Fruit fly (Drosophila melanogaster) whole organism, prepupa: ENCODE results near the gene e.

ENCODE experiments used
- Blimp-1 ChIP-seq: fragments of 200-800 bp; sonication (Bioruptor generic); optimal IDR thresholded peaks from 3 replicates; lab custom pipeline; 2017; ENCODE audit warnings: missing biosample characterization, missing genetic modification characterization, mild to moderate bottlenecking, moderate library complexity, missing genetic modification reagents
- CG10631 ChIP-seq: fragments of 200-800 bp; sonication (Bioruptor generic); optimal IDR thresholded peaks from 2 replicates; lab custom pipeline; 2016; ENCODE audit warnings: missing biosample characterization, missing genetic modification characterization
- CG11294 ChIP-seq: fragments of 200-800 bp; sonication (Bioruptor generic); IDR thresholded peaks from 2 replicates; pipeline ENCODE4 v1.3.6; 2022; ENCODE audit warnings: missing biosample characterization, missing genetic modification characterization
- CG15336 ChIP-seq: fragments of 200-800 bp; sonication (Bioruptor generic); IDR thresholded peaks from 2 replicates; pipeline ENCODE4 v1.3.6; 2022; ENCODE audit warnings: missing biosample characterization, missing genetic modification characterization
- CG1621 ChIP-seq: fragments of 200-800 bp; sonication (Bioruptor generic); optimal IDR thresholded peaks from 3 replicates; lab custom pipeline; 2018; ENCODE audit warnings: missing biosample characterization, mild to moderate bottlenecking, missing genetic modification characterization
- CG16779 ChIP-seq: fragments of 200-800 bp; sonication (Bioruptor generic); optimal IDR thresholded peaks from 3 replicates; lab custom pipeline; 2017; ENCODE audit warnings: missing biosample characterization, mild to moderate bottlenecking, missing genetic modification characterization
- CG3032 ChIP-seq: fragments of 200-800 bp; optimal IDR thresholded peaks from 2 replicates; lab custom pipeline; 2019; ENCODE audit warnings: missing biosample characterization, mild to moderate bottlenecking, missing genetic modification characterization, moderate library complexity
- CG31627 ChIP-seq: fragments of 200-800 bp; sonication (Bioruptor generic); optimal IDR thresholded peaks from 3 replicates; lab custom pipeline; 2016; ENCODE audit warnings: missing biosample characterization, missing genetic modification characterization
- CG32006 ChIP-seq: fragments of 200-800 bp; sonication (Bioruptor generic); optimal IDR thresholded peaks from 3 replicates; lab custom pipeline; 2017; ENCODE audit warnings: missing biosample characterization, mild to moderate bottlenecking, missing genetic modification characterization
- CG34406 ChIP-seq: fragments of 200-800 bp; sonication (Bioruptor generic); optimal IDR thresholded peaks from 3 replicates; lab custom pipeline; 2016; ENCODE audit warnings: missing biosample characterization, missing genetic modification characterization
- CG3919 ChIP-seq: fragments of 200-800 bp; sonication (Bioruptor generic); optimal IDR thresholded peaks from 3 replicates; lab custom pipeline; 2016; ENCODE audit warnings: missing biosample characterization, missing genetic modification characterization
- CG4318 ChIP-seq: fragments of 200-800 bp; sonication (Bioruptor generic); optimal IDR thresholded peaks from 3 replicates; lab custom pipeline; 2017; ENCODE audit warnings: missing biosample characterization, mild to moderate bottlenecking, missing genetic modification characterization
- CG6163 ChIP-seq: fragments of 200-800 bp; sonication (Bioruptor generic); IDR thresholded peaks from 3 replicates; pipeline ENCODE4 v1.3.6; 2022; ENCODE audit warnings: missing biosample characterization, missing genetic modification characterization
- CG6276 ChIP-seq: fragments of 200-800 bp; sonication (Bioruptor generic); optimal IDR thresholded peaks from 2 replicates; lab custom pipeline; 2017; ENCODE audit warnings: missing biosample characterization, mild to moderate bottlenecking, missing genetic modification characterization
- CG6808 ChIP-seq: fragments of 200-800 bp; sonication (Bioruptor generic); optimal IDR thresholded peaks from 3 replicates; lab custom pipeline; 2017; ENCODE audit warnings: missing biosample characterization, missing genetic modification characterization, mild to moderate bottlenecking, moderate library complexity, missing genetic modification reagents
- CG8119 ChIP-seq: fragments of 200-800 bp; sonication (Bioruptor generic); IDR thresholded peaks from 3 replicates; pipeline ENCODE4 v1.3.6; 2022; ENCODE audit warnings: missing biosample characterization, missing genetic modification characterization
- CG8319 ChIP-seq: fragments of 200-800 bp; sonication (Bioruptor generic); optimal IDR thresholded peaks from 3 replicates; lab custom pipeline; 2016; ENCODE audit warnings: missing biosample characterization, missing genetic modification characterization
- CG8632 ChIP-seq: fragments of 200-800 bp; sonication (Bioruptor generic); optimal IDR thresholded peaks from 3 replicates; lab custom pipeline; 2016; ENCODE audit warnings: missing biosample characterization, missing genetic modification characterization
- Eip75B ChIP-seq: fragments of 200-800 bp; sonication (Bioruptor generic); optimal IDR thresholded peaks from 3 replicates; lab custom pipeline; 2016; ENCODE audit warnings: missing biosample characterization, missing genetic modification characterization
- Eip78C ChIP-seq: fragments of 200-800 bp; sonication (Bioruptor generic); peaks from one replicate; lab custom pipeline; 2016; ENCODE audit warnings: missing biosample characterization, missing genetic modification characterization
- Gug ChIP-seq: fragments of 200-800 bp; sonication (Bioruptor generic); IDR thresholded peaks from 2 replicates; pipeline ENCODE4 v1.3.6; 2022; ENCODE audit warnings: missing biosample characterization, missing genetic modification characterization
- Hr39 ChIP-seq: fragments of 200-800 bp; sonication (Bioruptor generic); optimal IDR thresholded peaks from 2 replicates; lab custom pipeline; 2016; ENCODE audit warnings: missing biosample characterization, missing genetic modification characterization
- Hr4 ChIP-seq: fragments of 200-800 bp; sonication (Bioruptor generic); optimal IDR thresholded peaks from 3 replicates; lab custom pipeline; 2016; ENCODE audit warnings: missing biosample characterization, missing genetic modification characterization
- Lpt ChIP-seq: fragments of 200-800 bp; sonication (Bioruptor generic); optimal IDR thresholded peaks from 3 replicates; lab custom pipeline; 2016; ENCODE audit warnings: missing biosample characterization, missing genetic modification characterization
- Met ChIP-seq: fragments of 200-800 bp; sonication (Bioruptor generic); optimal IDR thresholded peaks from 3 replicates; lab custom pipeline; 2016; ENCODE audit warnings: missing biosample characterization, missing genetic modification characterization
- OdsH ChIP-seq: fragments of 200-800 bp; sonication (Bioruptor generic); optimal IDR thresholded peaks from 3 replicates; lab custom pipeline; 2016; ENCODE audit warnings: missing biosample characterization, missing genetic modification characterization
- Sox102F ChIP-seq: fragments of 200-800 bp; sonication (Bioruptor generic); optimal IDR thresholded peaks from 2 replicates; lab custom pipeline; 2016; ENCODE audit warnings: missing biosample characterization, mild to moderate bottlenecking, missing genetic modification characterization
- Sox14 ChIP-seq: fragments of 200-800 bp; sonication (Bioruptor generic); optimal IDR thresholded peaks from 3 replicates; lab custom pipeline; 2016; ENCODE audit warnings: missing biosample characterization, missing genetic modification characterization
- achi ChIP-seq: fragments of 200-800 bp; sonication (Bioruptor generic); optimal IDR thresholded peaks from 3 replicates; lab custom pipeline; 2016; ENCODE audit warnings: missing biosample characterization, missing genetic modification characterization
- acj6 ChIP-seq: fragments of 200-800 bp; sonication (Bioruptor generic); optimal IDR thresholded peaks from 3 replicates; lab custom pipeline; 2016; ENCODE audit warnings: missing biosample characterization, missing genetic modification characterization
- dac ChIP-seq: fragments of 200-800 bp; sonication (Bioruptor generic); optimal IDR thresholded peaks from 2 replicates; lab custom pipeline; 2017; ENCODE audit warnings: missing biosample characterization, mild to moderate bottlenecking, missing genetic modification characterization
- dsx ChIP-seq: fragments of 200-800 bp; optimal IDR thresholded peaks from 3 replicates; lab custom pipeline; 2019; ENCODE audit warnings: missing biosample characterization, mild to moderate bottlenecking, missing genetic modification characterization, moderate library complexity; ENCODE audit not compliant: poor library complexity, severe bottlenecking
- esn ChIP-seq: fragments of 200-800 bp; sonication (Bioruptor generic); optimal IDR thresholded peaks from 2 replicates; lab custom pipeline; 2016; ENCODE audit warnings: missing biosample characterization, mild to moderate bottlenecking, missing genetic modification characterization, moderate library complexity
- fd85E ChIP-seq: fragments of 200-800 bp; sonication (Bioruptor generic); optimal IDR thresholded peaks from 3 replicates; lab custom pipeline; 2016; ENCODE audit warnings: missing biosample characterization, missing genetic modification characterization
- fkh ChIP-seq: fragments of 200-800 bp; sonication (Bioruptor generic); optimal IDR thresholded peaks from 3 replicates; lab custom pipeline; 2017; ENCODE audit warnings: missing biosample characterization, mild to moderate bottlenecking, missing genetic modification characterization, moderate library complexity
- lz ChIP-seq: fragments of 200-800 bp; sonication (Bioruptor generic); optimal IDR thresholded peaks from 3 replicates; lab custom pipeline; 2016; ENCODE audit warnings: missing biosample characterization, missing genetic modification characterization
- net ChIP-seq: fragments of 200-800 bp; sonication (Bioruptor generic); optimal IDR thresholded peaks from 3 replicates; lab custom pipeline; 2016; ENCODE audit warnings: missing biosample characterization, missing genetic modification characterization
- pdm3 ChIP-seq: fragments of 200-800 bp; sonication (Bioruptor generic); optimal IDR thresholded peaks from 3 replicates; lab custom pipeline; 2016; ENCODE audit warnings: missing biosample characterization, missing genetic modification characterization
- salr ChIP-seq, 2 experiments: fragments of 200-800 bp; sonication (Bioruptor generic); optimal IDR thresholded peaks; 3 replicates each; lab custom pipeline; 2016 to 2018; ENCODE audit warnings: missing biosample characterization in 2 of 2, missing genetic modification characterization in 2 of 2, mild to moderate bottlenecking in 1 of 2
- ss ChIP-seq, 2 experiments: fragments of 200-800 bp; sonication (Bioruptor generic); optimal IDR thresholded peaks; 2 replicates in 1 of 2; 3 replicates in 1 of 2; lab custom pipeline; 2017 to 2018; ENCODE audit warnings: mild to moderate bottlenecking in 2 of 2, missing biosample characterization in 2 of 2, missing genetic modification characterization in 2 of 2, moderate library complexity in 1 of 2
- svp ChIP-seq: fragments of 200-800 bp; sonication (Bioruptor generic); peaks from one replicate; lab custom pipeline; 2016; ENCODE audit warnings: missing biosample characterization, missing genetic modification characterization
- topi ChIP-seq: fragments of 200-800 bp; sonication (Bioruptor generic); optimal IDR thresholded peaks from 3 replicates; lab custom pipeline; 2016; ENCODE audit warnings: missing biosample characterization, missing genetic modification characterization
- vri ChIP-seq: fragments of 200-800 bp; sonication (Bioruptor generic); optimal IDR thresholded peaks from 3 replicates; lab custom pipeline; 2016; ENCODE audit warnings: missing biosample characterization, mild to moderate bottlenecking, missing genetic modification characterization

Gene e

dm6 chr3R:21206802-21207238, 30.2 kb downstream of the e start:
- no peak for TF ChIP-seq esn (GFP tag; lab: Kevin White, UChicago)
- TF ChIP-seq vri (GFP tag; lab: Kevin White, UChicago), result peak; percentile 87
- no peak for TF ChIP-seq topi
- TF ChIP-seq CG6163 (GFP tag; lab: Robert Waterston, UW), result no peak
- no peak for TF ChIP-seq CG4318 (GFP tag; lab: Kevin White, UChicago)
- peak; percentile 74 for TF ChIP-seq fkh (GFP tag; lab: Kevin White, UChicago)
- no peak for TF ChIP-seq CG8632 (GFP tag; lab: Kevin White, UChicago)
- no peak for TF ChIP-seq Eip78C (GFP tag; lab: Kevin White, UChicago)

dm6 chr3R:21206327-21206728, 30.6 kb downstream of the e start:
- TF ChIP-seq net (peak; percentile 27), CG15336 (GFP tag; lab: Robert Waterston, UW) (peak; percentile 70), CG11294 (GFP tag; lab: Robert Waterston, UW) (peak; percentile 48; the same call in 1 of the 2 replicates), ss (GFP tag; optimal IDR thresholded peaks at IDR 0.05; lab: Kevin White, UChicago) (no peak), Sox14 (GFP tag; lab: Kevin White, UChicago) (no peak), CG32006 (GFP tag; lab: Kevin White, UChicago) (peak; percentile 85), Eip78C (GFP tag; lab: Kevin White, UChicago) (peak; percentile 64), OdsH (GFP tag; lab: Kevin White, UChicago) (peak; percentile 18), salr (GFP tag; optimal IDR thresholded peaks at IDR 0.05; lab: Kevin White, UChicago) (peak in 1 of 2 experiments; percentile 78), CG6163 (GFP tag; lab: Robert Waterston, UW) (peak; percentile 37; the same call in 2 of the 3 replicates), Met (GFP tag; lab: Kevin White, UChicago) (no peak), CG4318 (GFP tag; lab: Kevin White, UChicago) (peak; percentile 47), Hr4 (GFP tag; lab: Kevin White, UChicago) (peak; percentile 55), CG8119 (GFP tag; lab: Robert Waterston, UW) (peak; percentile 67; the same call in 1 of the 3 replicates), CG1621 (tag; lab: Kevin White, UChicago) (no peak), dac (GFP tag; lab: Kevin White, UChicago) (peak; percentile 7), svp (GFP tag; lab: Kevin White, UChicago) (peak; percentile 83), Blimp-1 (GFP tag; lab: Kevin White, UChicago) (no peak), CG3032 (no peak), CG10631 (peak; percentile 43), pdm3 (GFP tag; lab: Kevin White, UChicago) (peak; percentile 33), CG6276 (GFP tag; lab: Kevin White, UChicago) (peak; percentile 57), Gug (GFP tag; lab: Robert Waterston, UW) (peak; percentile 64)

- TF ChIP-seq CG3032 (peak; percentile 64), Eip75B (GFP tag; lab: Kevin White, UChicago) (peak; percentile 67), dsx (peak; percentile 38), Lpt (GFP tag; lab: Kevin White, UChicago) (peak; percentile 84), salr (GFP tag; optimal IDR thresholded peaks at IDR 0.05; lab: Kevin White, UChicago) (peak; percentile 42 to 69), CG16779 (tag; lab: Kevin White, UChicago) (peak; percentile 64), CG3919 (peak; percentile 82), fd85E (no peak), CG6163 (GFP tag; lab: Robert Waterston, UW) (peak; percentile 85), topi (peak; percentile 70), Sox14 (GFP tag; lab: Kevin White, UChicago) (peak; percentile 87), acj6 (peak; percentile 72), lz (GFP tag; lab: Kevin White, UChicago) (peak; percentile 61), ss (GFP tag; optimal IDR thresholded peaks at IDR 0.05; lab: Kevin White, UChicago) (no peak), fkh (GFP tag; lab: Kevin White, UChicago) (no peak), CG4318 (GFP tag; lab: Kevin White, UChicago) (peak; percentile 84), CG11294 (GFP tag; lab: Robert Waterston, UW) (peak; percentile 72), CG34406 (GFP tag; lab: Kevin White, UChicago) (peak; percentile 64), CG8319 (GFP tag; lab: Kevin White, UChicago) (peak; percentile 47), Sox102F (GFP tag; lab: Kevin White, UChicago) (peak; percentile 65), CG15336 (GFP tag; lab: Robert Waterston, UW) (peak; percentile 89), CG31627 (GFP tag; lab: Kevin White, UChicago) (peak; percentile 44), Blimp-1 (GFP tag; lab: Kevin White, UChicago) (no peak), pdm3 (GFP tag; lab: Kevin White, UChicago) (peak; percentile 80), achi (GFP tag; lab: Kevin White, UChicago) (peak; percentile 78), CG6808 (GFP tag; lab: Kevin White, UChicago) (peak; percentile 66), CG8119 (GFP tag; lab: Robert Waterston, UW) (peak; percentile 91), CG6276 (GFP tag; lab: Kevin White, UChicago) (peak; percentile 93), Hr39 (GFP tag; lab: Kevin White, UChicago) (peak; percentile 32), svp (GFP tag; lab: Kevin White, UChicago) (peak; percentile 83)
These were observed 31.2 kb downstream of the e start for dm6 chr3R:21205680-21206326.
